Fruit fly (Drosophila melanogaster) ovary, adult (tissue): ENCODE measurements around the gene 140up.

ENCODE experiments used
- CG17801 ChIP-seq: fragments of 200-800 bp; optimal IDR thresholded peaks from 2 replicates; lab custom pipeline; 2019; ENCODE audit warnings: missing biosample characterization, mild to moderate bottlenecking, missing genetic modification characterization, moderate library complexity; ENCODE audit not compliant: partially characterized antibody

140up gene

DNA sequence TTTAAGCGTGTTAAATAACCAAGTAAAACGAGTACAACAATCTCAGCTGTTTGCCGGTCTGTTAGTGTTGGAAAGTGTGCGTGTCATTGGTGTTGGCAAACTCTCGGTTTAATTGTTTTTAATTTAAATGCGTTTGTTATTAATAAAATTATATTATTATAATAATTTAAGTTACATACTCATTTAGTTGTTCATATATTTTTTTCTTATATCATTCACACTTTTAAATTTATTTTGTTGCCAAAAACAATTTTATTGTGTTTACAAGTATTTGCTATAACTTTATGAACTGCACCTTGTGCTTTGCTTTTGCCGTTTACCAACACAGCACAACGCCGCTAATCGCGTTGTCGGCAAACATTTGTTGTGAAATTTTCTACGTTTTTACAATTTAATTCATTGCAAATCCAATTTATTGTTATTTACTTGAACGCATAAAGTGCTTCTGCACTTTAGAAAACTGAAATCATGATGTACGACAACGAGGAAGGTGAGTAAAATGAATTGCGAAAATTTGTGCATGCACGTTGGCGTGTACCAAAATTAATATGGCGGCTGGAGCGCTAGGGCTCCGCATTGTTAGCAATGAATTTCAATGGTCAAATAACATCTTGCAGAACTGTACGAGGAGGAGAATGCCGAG lies at the start of gene 140up, which contains the start of gene Polr2B:
Gene 140up (minus strand): TSS at position 70 of the 643 bp plus-strand sequence.
Gene Polr2B (plus strand): TSS at position 313 of the 643 bp plus-strand sequence.
- peak; percentile 93 for TF ChIP-seq CG17801

DNA sequence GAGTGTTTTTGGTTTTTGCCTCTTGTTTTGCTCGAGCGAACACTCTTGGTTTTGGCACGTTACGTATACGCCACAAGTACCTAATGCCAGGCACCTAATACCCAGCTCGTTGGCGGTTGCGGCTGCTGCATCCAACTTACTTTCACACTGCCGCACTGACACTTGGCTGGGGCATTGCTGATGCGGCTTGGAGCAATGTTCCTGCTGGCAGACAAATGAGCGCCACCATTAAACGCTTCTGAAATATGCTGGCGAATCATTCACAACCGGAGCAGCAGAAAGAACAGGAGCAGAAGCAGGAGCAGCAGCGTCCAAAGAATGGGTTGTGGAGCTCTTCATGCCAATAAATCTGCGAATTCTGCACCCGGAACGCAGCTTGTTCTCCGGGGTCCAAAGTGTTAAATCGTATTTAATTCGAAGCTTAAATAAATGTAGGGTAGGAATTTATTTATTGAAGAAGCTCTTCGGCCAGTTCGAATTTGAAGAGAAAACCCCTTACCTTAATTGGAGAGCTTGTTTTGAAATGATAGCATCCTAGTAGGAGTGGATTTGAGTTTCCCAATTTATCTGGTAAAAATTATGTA lies 36.9 kb upstream of the 140up start, which contains the start of gene CG3199:
Gene CG3199 (plus strand): TSS at position 534 of the 584 bp plus-strand sequence.
- TF ChIP-seq CG17801: no peak

- TF ChIP-seq CG17801: no peak
Measured at dm6 chr3R:14160178-14160577, 34.8 kb upstream of the 140up start, which contains the start of gene CG31327. Gene CG31327, minus strand, starts transcription at chr3R:14160278.

DNA sequence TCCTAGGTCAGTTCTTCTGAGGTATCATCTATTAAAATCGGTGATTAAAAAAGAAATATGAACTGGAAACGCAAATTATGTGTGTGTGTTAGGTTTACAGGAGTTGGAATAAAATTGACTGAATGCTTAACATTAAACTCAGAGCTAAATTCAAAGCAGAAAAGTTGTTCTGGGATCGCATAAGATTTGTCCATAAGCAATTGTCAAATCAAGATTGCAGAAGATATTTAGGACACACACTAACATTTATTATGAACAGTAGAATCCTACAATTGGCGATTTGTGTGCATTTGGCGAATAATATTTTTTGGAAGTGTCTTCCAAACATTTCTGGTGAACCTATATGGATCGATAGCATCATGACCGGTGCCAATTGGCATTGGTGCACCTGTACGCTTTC lies 32.0 kb upstream of the 140up start, which contains the start of gene CG31533:
Gene CG31533 (minus strand): TSS at position 101 of the 400 bp plus-strand sequence.
- no peak for TF ChIP-seq CG17801

DNA sequence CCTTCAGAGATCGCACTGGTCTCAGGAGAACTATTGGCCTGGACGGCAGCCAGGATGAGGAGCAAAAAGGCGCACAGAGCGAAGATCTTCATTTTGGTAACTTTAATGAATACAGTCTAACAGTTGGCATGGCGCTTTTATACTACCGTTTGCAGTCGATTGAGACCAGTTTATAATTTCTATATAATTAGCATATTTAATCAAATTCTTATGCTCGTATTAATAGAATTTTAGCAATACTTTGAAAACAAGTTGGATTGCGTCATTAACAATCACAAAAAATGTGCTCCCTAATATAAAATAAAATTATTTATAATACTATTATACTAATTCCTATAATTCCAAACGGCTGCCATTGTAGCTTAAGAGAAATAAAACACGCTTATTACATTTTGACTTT lies 29.0 kb upstream of the 140up start, which contains the start of gene CG44215:
Gene CG44215 (minus strand): TSS at position 101 of the 400 bp plus-strand sequence.
- TF ChIP-seq CG17801: no peak

DNA sequence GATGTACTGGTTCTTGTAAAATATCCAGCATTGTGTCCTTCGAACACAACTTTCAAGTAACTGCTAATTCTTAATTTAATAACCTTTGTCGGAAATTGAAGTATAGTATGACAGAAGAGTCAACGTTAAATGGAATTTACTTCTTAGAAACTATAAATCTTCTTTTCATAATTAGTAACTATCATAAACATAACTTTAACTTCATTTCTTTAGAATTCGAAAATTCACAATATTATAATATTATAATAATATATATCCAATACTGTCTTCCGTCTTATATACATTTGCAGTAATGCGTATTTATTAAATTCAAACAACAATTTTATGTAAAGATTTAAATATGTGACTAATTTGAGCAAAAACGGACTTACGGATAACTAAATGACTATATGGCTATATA lies 28.4 kb upstream of the 140up start, which contains the start of gene Recs1:
Gene Recs1 (minus strand): TSS at position 101 of the 400 bp plus-strand sequence.
- no peak for TF ChIP-seq CG17801

dm6 chr3R:14152550-14152949 lies 27.2 kb upstream of the 140up start, which contains the start of gene CG42500:
Gene CG42500, minus strand, starts transcription at chr3R:14152650.
- no peak for TF ChIP-seq CG17801

DNA sequence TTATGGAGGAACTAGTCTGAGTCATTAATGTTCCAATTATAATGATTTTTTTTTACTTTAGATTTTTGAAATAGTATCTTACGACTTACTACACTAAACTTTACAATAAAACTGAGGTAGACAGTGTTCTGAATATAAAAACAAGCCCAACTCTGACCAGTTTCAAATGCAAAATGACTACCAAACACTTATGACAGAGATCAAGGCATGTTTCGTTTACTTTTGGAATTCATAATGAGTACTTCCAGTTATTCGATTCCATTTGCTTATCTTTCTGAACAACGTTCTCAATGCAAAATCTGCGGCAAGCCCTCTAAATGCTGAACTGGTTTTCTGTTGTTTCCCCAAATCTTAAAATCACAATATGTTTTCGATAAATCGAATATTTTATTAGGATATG lies 26.5 kb upstream of the 140up start, which contains the start of gene CG14355:
Gene CG14355 (minus strand): TSS at position 101 of the 400 bp plus-strand sequence.
- no peak for TF ChIP-seq CG17801

dm6 chr3R:14140912-14141311 lies 15.6 kb upstream of the 140up start:
- no peak for TF ChIP-seq CG17801

dm6 chr3R:14131972-14132371 lies 6.6 kb upstream of the 140up start, which contains the start of gene CG14356:
Gene CG14356, minus strand, starts transcription at chr3R:14132072.
- TF ChIP-seq CG17801: no peak

DNA sequence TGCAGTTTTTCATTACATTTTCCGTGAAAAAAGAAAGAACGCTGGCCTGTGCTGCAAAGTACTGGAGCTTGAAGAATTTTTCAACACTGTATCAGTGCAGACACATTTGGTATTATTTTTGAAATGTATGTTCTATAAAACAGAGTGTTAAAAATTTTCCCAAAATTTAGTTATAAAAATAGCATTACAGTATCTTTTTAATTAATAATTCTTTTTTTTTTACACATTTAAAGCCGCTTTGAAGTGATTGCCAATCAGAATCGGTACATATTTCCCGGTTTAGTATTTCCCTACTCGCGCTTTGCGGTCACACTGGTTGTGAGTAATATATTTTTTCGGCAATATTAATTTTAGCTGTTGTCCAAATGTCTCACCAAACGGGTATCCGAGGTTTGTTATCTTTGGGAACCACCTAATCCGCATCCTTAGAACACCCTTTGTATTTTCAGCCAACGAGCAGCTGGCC lies 3.0 kb downstream of the 140up start, which contains the start of the genes Abi and twf:
Gene Abi (minus strand): TSS at position 74 of the 466 bp plus-strand sequence.
Gene twf (plus strand): TSS at position 308 of the 466 bp plus-strand sequence.
- TF ChIP-seq CG17801: peak; percentile 34

DNA sequence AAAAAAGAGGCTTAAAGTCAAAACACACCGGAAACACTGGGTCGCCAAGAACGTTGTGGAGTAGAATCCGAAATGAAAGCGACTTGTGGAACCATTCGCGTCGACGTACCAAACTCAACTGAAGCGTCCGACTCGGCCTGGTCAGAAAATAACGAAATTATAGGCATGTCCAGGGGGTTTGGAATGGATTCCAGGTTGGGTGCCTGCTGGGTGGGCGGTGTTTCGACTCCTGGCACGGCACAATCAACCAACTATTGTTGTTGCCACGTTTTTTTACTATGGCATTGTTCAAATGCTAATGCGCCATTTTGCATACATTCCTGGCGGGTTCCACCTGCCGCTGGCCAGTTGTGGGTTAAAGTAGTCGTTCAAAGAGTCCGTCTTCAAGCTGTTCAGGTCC lies 7.0 kb downstream of the 140up start, which contains the start of gene Kif19A:
Gene Kif19A (minus strand): TSS at position 101 of the 400 bp plus-strand sequence.
- no peak for TF ChIP-seq CG17801

dm6 chr3R:14116088-14116487 lies 9.3 kb downstream of the 140up start:
- TF ChIP-seq CG17801: no peak

- no peak for TF ChIP-seq CG17801
Measured at dm6 chr3R:14112066-14112465, 13.3 kb downstream of the 140up start, which contains the start of gene CG14357. Gene CG14357, minus strand, starts transcription at chr3R:14112166.

DNA sequence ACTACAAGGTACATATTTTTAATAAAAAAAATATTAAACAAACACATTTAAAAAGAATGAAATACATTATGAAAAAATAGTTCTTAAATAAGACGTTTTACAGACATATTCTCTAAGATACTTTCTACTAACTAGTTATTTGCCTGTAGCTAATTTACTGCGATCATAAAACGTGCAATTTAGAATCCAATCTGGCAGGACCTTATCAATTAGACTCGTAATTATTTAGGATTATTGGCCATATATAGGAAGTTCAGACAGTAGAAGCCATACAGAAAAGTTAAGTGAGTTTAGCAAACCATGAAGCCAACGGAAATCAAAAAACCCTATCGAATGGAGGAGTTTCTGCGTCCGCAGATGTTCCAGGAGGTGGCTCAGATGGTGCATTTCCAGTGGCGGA lies 16.2 kb downstream of the 140up start, which contains the start of gene Or88a:
Gene Or88a (plus strand): TSS at position 301 of the 400 bp plus-strand sequence.
- TF ChIP-seq CG17801: no peak

dm6 chr3R:14108158-14108921 lies 17.0 kb downstream of the 140up start, which contains the start of gene CG12402:
Gene CG12402, minus strand, starts transcription at chr3R:14108321.
- TF ChIP-seq CG17801: no peak
